Fruit fly (Drosophila melanogaster): Measurements from ENCODE around the gene CG3222.

DNA sequence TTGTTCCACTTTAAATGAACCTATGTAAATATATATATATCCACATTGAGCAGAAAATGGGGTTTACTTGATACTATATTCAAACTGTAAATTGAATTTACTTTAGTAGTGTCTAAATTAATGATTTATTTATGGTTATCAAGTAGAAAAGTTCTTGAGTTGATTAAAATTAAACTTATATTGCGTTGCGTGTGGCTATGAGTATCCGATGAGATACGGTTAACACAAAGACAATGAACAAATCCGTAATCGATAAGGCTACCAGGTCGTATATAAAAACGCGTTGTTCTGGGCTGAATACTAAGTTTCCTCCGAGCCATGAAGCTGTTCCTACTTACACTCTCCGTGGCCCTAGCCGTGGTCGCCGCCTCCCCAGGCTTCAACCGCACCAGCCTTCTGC, 40.2 kb downstream of the CG3222 start, which contains the start of gene CG18179:
- TF ChIP-seq fru (GFP tag; optimal IDR thresholded peaks at IDR 0.05) = no peak
- no peak for TF ChIP-seq psq (GFP tag; optimal IDR thresholded peaks at IDR 0.05)
- TF ChIP-seq pan (optimal IDR thresholded peaks at IDR 0.05) = no peak
- TF ChIP-seq h (GFP tag; optimal IDR thresholded peaks at IDR 0.05) = no peak
- TF ChIP-seq Hr83 (GFP tag; optimal IDR thresholded peaks at IDR 0.05; ENCODE audit: poor library complexity, severe bottlenecking) = no peak
- TF ChIP-seq Jra (GFP tag; optimal IDR thresholded peaks at IDR 0.05) = no peak
- no peak for TF ChIP-seq CrebA (GFP tag; optimal IDR thresholded peaks at IDR 0.05; ENCODE audit: borderline replicate concordance)
- no peak for TF ChIP-seq Dfd (GFP tag; optimal IDR thresholded peaks at IDR 0.05)
- TF ChIP-seq usp (GFP tag; optimal IDR thresholded peaks at IDR 0.05) = no peak

Data from whole organism, wandering third instar larva.